Fruit fly (Drosophila melanogaster): Measurements from ENCODE around the gene stx.

Gene stx

DNA sequence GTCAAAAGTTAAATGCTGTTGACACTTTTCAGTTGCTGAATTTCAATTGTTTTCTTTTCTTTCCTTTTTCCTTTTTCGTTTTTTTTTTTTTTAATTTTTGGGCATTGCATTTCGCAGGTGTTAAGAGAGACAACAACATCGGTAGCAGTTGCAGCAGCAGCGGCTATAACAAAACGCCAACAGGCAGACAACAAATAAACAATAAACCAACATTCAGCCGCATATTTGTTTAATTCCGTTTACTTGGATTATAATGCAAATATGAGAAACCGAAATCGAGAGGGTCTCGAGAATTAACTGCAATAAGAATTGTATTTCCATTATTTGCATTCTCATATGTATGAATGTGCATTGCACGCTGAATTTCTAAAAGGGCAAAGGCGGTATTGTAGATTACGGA, 16.7 kb downstream of the stx start (continued):
- TF ChIP-seq Smox (GFP tag; optimal IDR thresholded peaks at IDR 0.05): peak; percentile 68
- TF ChIP-seq CG4318 (GFP tag; optimal IDR thresholded peaks at IDR 0.05): no peak
- no peak for TF ChIP-seq CG15336 (GFP tag; IDR thresholded peaks at IDR 0.05)
- peak; percentile 22 for TF ChIP-seq Blimp-1 (GFP tag; optimal IDR thresholded peaks at IDR 0.05)
- no peak for TF ChIP-seq acj6 (GFP tag; optimal IDR thresholded peaks at IDR 0.05)
- TF ChIP-seq CG32006 (GFP tag; optimal IDR thresholded peaks at IDR 0.05): no peak
- peak; percentile 79 for TF ChIP-seq svp (GFP tag)
- no peak for TF ChIP-seq Eip75B (GFP tag; optimal IDR thresholded peaks at IDR 0.05)
- peak; percentile 3 for TF ChIP-seq CG31627 (GFP tag; optimal IDR thresholded peaks at IDR 0.05)
- no peak for TF ChIP-seq Hr39 (GFP tag; optimal IDR thresholded peaks at IDR 0.05)
- TF ChIP-seq cyc (GFP tag; optimal IDR thresholded peaks at IDR 0.05): peak; percentile 21
- TF ChIP-seq CG3919 (GFP tag; optimal IDR thresholded peaks at IDR 0.05): no peak
- TF ChIP-seq CG3032 (tag; optimal IDR thresholded peaks at IDR 0.05): no peak
- no peak for TF ChIP-seq CG11902 (GFP tag; optimal IDR thresholded peaks at IDR 0.05)
- no peak for TF ChIP-seq OdsH (GFP tag; optimal IDR thresholded peaks at IDR 0.05)
- peak; percentile 52 for TF ChIP-seq Met (GFP tag; optimal IDR thresholded peaks at IDR 0.05)
- TF ChIP-seq CG6276 (GFP tag; optimal IDR thresholded peaks at IDR 0.05): no peak
- peak; percentile 27 for TF ChIP-seq CG7368 (GFP tag; optimal IDR thresholded peaks at IDR 0.05)
- no peak for TF ChIP-seq salr (GFP tag; optimal IDR thresholded peaks at IDR 0.05)
- peak; percentile 62 for TF ChIP-seq topi (GFP tag; optimal IDR thresholded peaks at IDR 0.05)
- no peak for TF ChIP-seq CG8319 (GFP tag; optimal IDR thresholded peaks at IDR 0.05)
- no peak for TF ChIP-seq fd85E (GFP tag; optimal IDR thresholded peaks at IDR 0.05)
- no peak for TF ChIP-seq CG11294 (GFP tag; IDR thresholded peaks at IDR 0.05)
- peak; percentile 38 for TF ChIP-seq lz (GFP tag; optimal IDR thresholded peaks at IDR 0.05)
- no peak for TF ChIP-seq ss (GFP tag; optimal IDR thresholded peaks at IDR 0.05)
- peak; percentile 47 for TF ChIP-seq CG6854 (GFP tag; optimal IDR thresholded peaks at IDR 0.05)
- no peak for TF ChIP-seq CG6808 (GFP tag; optimal IDR thresholded peaks at IDR 0.05)
- TF ChIP-seq net (GFP tag; optimal IDR thresholded peaks at IDR 0.05): no peak

DNA sequence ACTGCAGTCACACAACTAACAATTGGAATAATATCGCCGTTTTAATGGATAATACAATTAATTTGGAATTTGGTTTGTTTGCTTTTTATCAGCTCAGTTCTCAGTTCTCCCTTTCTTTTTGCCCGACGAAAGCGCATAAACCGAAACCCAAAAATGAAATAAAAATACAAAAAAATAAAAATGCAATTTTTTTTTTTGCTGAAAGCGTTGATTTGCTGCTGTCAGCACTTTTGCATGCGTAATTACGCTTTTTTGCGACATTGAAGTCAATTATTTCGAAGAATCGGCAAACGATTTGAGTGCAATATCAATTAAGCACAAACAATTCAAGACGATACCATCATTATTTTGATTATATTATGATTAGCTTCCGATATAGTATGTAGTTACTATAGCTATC, 17.4 kb downstream of the stx start:
- TF ChIP-seq CG16779 (tag; optimal IDR thresholded peaks at IDR 0.05) (no peak), Sox102F (GFP tag; optimal IDR thresholded peaks at IDR 0.05) (no peak), Met (GFP tag; optimal IDR thresholded peaks at IDR 0.05) (no peak), CG31627 (GFP tag; optimal IDR thresholded peaks at IDR 0.05) (no peak), topi (GFP tag; optimal IDR thresholded peaks at IDR 0.05) (no peak), Eip75B (GFP tag; optimal IDR thresholded peaks at IDR 0.05) (no peak)

DNA sequence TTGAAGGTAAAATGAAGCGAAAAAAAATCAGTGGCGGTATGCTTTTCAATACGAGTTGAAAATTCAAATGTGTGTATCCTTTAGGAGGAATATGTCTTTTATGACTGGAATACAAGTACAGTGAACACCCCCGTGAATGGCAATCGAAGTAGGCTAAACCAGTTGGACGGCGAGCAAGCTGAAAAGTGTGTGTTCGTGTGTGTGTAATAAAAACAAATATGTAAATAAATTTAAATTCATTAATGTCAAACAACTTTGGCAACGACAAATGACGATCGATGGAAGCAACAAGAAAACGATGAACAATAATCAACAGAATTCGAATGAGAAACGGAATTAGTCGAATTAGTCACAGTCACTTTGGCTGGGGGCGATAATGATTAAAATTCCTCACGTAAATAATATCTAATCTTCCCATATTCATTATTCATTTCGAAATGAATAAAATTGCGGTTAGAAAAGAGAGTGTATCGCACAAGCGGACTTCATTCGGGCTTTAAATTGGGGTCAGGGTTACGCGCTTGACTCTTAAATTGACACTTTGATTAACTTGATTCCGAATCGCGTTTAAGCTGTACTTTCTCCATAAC, 18.5 kb downstream of the stx start:
- no peak for TF ChIP-seq acj6 (GFP tag; optimal IDR thresholded peaks at IDR 0.05)
- no peak for TF ChIP-seq CG31627 (GFP tag; optimal IDR thresholded peaks at IDR 0.05)
- peak; percentile 75 for TF ChIP-seq svp (GFP tag)
- TF ChIP-seq Met (GFP tag; optimal IDR thresholded peaks at IDR 0.05): no peak

DNA sequence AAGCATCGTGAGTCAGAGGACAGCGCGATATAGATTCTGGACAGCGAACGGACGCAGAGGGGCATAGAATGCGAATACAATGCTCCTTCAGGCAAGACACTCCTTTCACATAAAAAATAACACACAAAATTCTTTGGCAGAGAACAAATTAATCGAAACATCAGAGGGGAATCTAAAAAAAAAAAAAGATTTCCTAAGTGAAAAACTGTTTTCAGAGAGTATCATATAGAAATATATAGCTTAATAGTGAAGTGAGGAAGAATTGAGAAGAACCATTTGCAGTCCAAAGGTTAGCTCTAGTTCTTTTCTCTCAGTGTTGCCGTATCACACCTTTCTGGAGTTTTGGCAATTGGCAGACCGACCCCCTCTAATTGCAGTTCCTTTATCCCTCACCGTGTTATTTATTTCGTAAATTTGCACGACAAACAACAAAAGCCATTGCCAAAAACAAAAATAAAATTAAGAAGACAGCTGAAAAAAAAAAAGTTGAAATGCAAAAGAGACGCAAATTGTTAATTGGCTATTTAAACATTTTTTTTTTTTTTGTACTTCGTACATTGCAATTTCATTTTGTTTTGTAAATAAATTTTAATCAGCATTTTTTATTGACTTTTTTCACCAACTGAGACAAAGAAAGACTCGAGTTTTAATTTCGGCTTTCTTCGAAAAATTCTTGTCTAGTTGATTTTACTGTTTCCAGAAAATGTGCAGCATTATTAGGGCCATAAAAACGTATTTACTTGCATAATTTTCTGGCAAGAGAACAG, 21.1 kb downstream of the stx start:
- TF ChIP-seq CG1621 (tag; optimal IDR thresholded peaks at IDR 0.05) (no peak), cyc (GFP tag; optimal IDR thresholded peaks at IDR 0.05) (peak; percentile 28), CG6792 (GFP tag; optimal IDR thresholded peaks at IDR 0.05) (no peak), CG8119 (GFP tag; IDR thresholded peaks at IDR 0.05) (no peak), CG11902 (GFP tag; optimal IDR thresholded peaks at IDR 0.05) (no peak), svp (GFP tag) (peak; percentile 56), CG11294 (GFP tag; IDR thresholded peaks at IDR 0.05) (no peak), CG6854 (GFP tag; optimal IDR thresholded peaks at IDR 0.05) (no peak), vri (GFP tag; optimal IDR thresholded peaks at IDR 0.05) (no peak), Gug (GFP tag; IDR thresholded peaks at IDR 0.05) (no peak), OdsH (GFP tag; optimal IDR thresholded peaks at IDR 0.05) (no peak), pdm3 (GFP tag; optimal IDR thresholded peaks at IDR 0.05) (no peak), CG10631 (GFP tag; optimal IDR thresholded peaks at IDR 0.05) (no peak), Eip93F (GFP tag; optimal IDR thresholded peaks at IDR 0.05) (no peak), fd85E (GFP tag; optimal IDR thresholded peaks at IDR 0.05) (no peak), fd59A (GFP tag; optimal IDR thresholded peaks at IDR 0.05) (no peak), lz (GFP tag; optimal IDR thresholded peaks at IDR 0.05) (peak; percentile 25), Hr4 (GFP tag; optimal IDR thresholded peaks at IDR 0.05) (no peak), Blimp-1 (GFP tag; optimal IDR thresholded peaks at IDR 0.05) (no peak), CG31627 (GFP tag; optimal IDR thresholded peaks at IDR 0.05) (peak; percentile 48), Hr39 (GFP tag; optimal IDR thresholded peaks at IDR 0.05) (peak; percentile 47), Ets96B (tag; optimal IDR thresholded peaks at IDR 0.05) (no peak), acj6 (GFP tag; optimal IDR thresholded peaks at IDR 0.05) (no peak), CG10669 (GFP tag; optimal IDR thresholded peaks at IDR 0.05) (no peak), CG6276 (GFP tag; optimal IDR thresholded peaks at IDR 0.05) (no peak), CG4318 (GFP tag; optimal IDR thresholded peaks at IDR 0.05) (no peak)
